Worm (Caenorhabditis elegans) whole organism, midembryonic: ENCODE data around the gene nlp-71.

Source experiments
- T22C8.4 ChIP-seq: fragments of 200-800 bp; sonication (Bioruptor generic); IDR thresholded peaks from 2 replicates; pipeline ENCODE4 v1.3.6; 2022; ENCODE audit warnings: missing genetic modification characterization, missing compliant biosample characterization
- cog-1 ChIP-seq: sonication (generic microtip); optimal IDR thresholded peaks from 2 replicates; lab custom pipeline; 2016; ENCODE audit warnings: missing genetic modification characterization, missing compliant biosample characterization
- flt-1 ChIP-seq: fragments of 200-800 bp; sonication (Bioruptor generic); IDR thresholded peaks from 2 replicates; pipeline ENCODE4 v1.3.6; 2022; ENCODE audit warnings: missing genetic modification characterization, missing compliant biosample characterization
- klf-2 ChIP-seq: fragments of 200-800 bp; sonication (Bioruptor generic); conservative IDR thresholded peaks from 2 replicates; pipeline ENCODE4 v1.3.6; 2022; ENCODE audit warnings: missing genetic modification reagents, missing genetic modification characterization, missing compliant biosample characterization
- med-1 ChIP-seq: sonication (generic microtip); optimal IDR thresholded peaks from 2 replicates; lab custom pipeline; 2017; ENCODE audit warnings: missing genetic modification characterization, mild to moderate bottlenecking, missing compliant biosample characterization, antibody characterized with exemption, missing genetic modification reagents; ENCODE audit not compliant: insufficient read depth
- ref-1 ChIP-seq: fragments of 200-800 bp; sonication (Bioruptor generic); conservative IDR thresholded peaks from 2 replicates; pipeline ENCODE4 v1.3.6; 2022; ENCODE audit warnings: missing genetic modification reagents, missing genetic modification characterization, missing compliant biosample characterization
- tab-1 ChIP-seq: fragments of 200-800 bp; sonication (Bioruptor generic); IDR thresholded peaks from 2 replicates; pipeline ENCODE4 v1.3.6; 2022; ENCODE audit warnings: missing genetic modification characterization, missing compliant biosample characterization
- ztf-23 ChIP-seq: fragments of 200-800 bp; sonication (Bioruptor generic); IDR thresholded peaks from 2 replicates; pipeline ENCODE4 v1.3.6; 2022; ENCODE audit warnings: missing genetic modification reagents, missing genetic modification characterization, missing compliant biosample characterization
- ztf-29 ChIP-seq: fragments of 200-800 bp; sonication (Bioruptor generic); IDR thresholded peaks from 2 replicates; pipeline ENCODE4 v1.3.6; 2022; ENCODE audit warnings: missing genetic modification reagents, missing genetic modification characterization, missing compliant biosample characterization

Gene nlp-71

DNA sequence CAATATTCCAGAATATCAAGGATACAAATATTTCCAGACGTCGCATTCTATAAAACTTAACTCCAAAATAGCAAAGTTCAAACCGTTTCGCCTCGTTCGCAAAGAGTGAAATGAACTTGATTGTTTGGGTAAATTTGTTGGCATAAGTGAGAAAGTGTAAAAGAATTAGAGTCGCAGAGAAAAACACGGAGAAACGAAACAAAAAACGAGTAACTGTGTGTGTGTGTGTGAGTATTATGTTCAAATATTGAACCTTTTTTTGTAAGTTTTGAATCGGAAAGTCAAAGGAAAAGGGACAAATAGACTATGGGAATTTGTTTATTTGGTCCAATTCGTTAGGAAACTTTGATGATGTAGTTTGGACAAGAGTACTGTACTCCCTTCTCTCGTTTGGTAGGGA is 18.2 kb upstream of the nlp-71 start, which contains the start of gene acp-7:
TSS of gene acp-7 (minus strand) at position 101 of the 400 bp plus-strand sequence.
- TF ChIP-seq tab-1 (GFP tag; lab: Robert Waterston, UW), result no peak
- TF ChIP-seq klf-2 (GFP tag; lab: Robert Waterston, UW), result no peak
- no peak for TF ChIP-seq cog-1 (tag; lab: Kevin White, UChicago)
- TF ChIP-seq ztf-23 (GFP tag; lab: Robert Waterston, UW), result no peak
- TF ChIP-seq med-1 (GFP tag; lab: Kevin White, UChicago), result no peak
- TF ChIP-seq ref-1 (GFP tag; lab: Robert Waterston, UW), result no peak
- no peak for TF ChIP-seq ztf-29 (GFP tag; lab: Robert Waterston, UW)
- TF ChIP-seq flt-1 (GFP tag; lab: Robert Waterston, UW), result no peak
- no peak for TF ChIP-seq T22C8.4 (GFP tag; lab: Robert Waterston, UW)

DNA sequence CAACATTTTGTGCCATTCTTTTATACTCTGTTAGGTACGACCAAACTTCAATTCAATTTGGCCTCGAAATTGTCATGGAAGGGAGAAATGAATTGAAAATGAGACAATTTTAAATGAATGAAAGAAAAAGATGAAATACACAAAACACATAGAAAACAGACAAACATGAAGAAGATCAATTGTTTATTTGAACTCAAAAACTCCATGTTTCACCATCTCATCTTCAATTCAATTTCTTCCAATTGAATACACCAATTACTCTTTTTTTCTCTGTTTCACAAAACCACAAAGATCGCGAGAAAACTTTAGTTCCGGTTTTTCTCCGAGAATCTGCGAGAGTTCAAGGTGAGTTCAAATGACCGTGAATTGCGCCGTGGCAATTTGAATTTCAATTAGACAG is 13.8 kb upstream of the nlp-71 start:
- TF ChIP-seq ztf-29 (GFP tag; lab: Robert Waterston, UW) (no peak), klf-2 (GFP tag; lab: Robert Waterston, UW) (no peak), T22C8.4 (GFP tag; lab: Robert Waterston, UW) (no peak), ztf-23 (GFP tag; lab: Robert Waterston, UW) (no peak), tab-1 (GFP tag; lab: Robert Waterston, UW) (no peak), med-1 (GFP tag; lab: Kevin White, UChicago) (no peak), flt-1 (GFP tag; lab: Robert Waterston, UW) (no peak), cog-1 (tag; lab: Kevin White, UChicago) (no peak), ref-1 (GFP tag; lab: Robert Waterston, UW) (no peak)

DNA sequence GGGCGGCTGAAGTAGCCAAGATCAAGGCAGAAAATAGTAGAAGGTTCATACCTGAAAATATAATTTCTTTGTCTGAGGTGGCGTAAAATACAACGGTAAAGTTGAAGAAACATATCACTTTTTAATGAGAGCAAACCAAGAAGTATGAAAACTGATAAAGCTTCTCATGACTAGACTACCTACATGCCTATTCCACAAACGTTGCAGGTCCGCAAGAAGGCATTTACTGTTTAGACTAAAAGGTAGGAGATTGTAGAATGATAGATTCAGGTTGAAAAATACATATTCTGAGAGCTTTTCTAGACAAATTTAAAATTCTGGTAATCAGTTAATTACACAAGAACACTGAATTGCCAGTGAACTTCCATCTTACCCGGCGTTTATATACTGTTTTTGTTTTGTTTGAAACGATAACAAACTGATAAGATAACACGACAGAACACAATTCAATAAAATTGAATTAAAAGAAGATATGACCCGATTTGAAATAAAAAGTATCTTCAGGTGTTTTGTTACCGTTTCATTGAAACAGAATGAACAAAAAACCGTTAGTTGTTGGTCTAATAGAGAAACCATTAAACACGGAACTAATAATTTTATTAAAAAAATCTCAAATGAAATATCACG is 12.8 kb upstream of the nlp-71 start, which contains the start of gene acp-6:
TSS of gene acp-6 (minus strand) at position 51 of the 627 bp plus-strand sequence.
- TF ChIP-seq med-1 (GFP tag; lab: Kevin White, UChicago) (no peak), T22C8.4 (GFP tag; lab: Robert Waterston, UW) (no peak)

DNA sequence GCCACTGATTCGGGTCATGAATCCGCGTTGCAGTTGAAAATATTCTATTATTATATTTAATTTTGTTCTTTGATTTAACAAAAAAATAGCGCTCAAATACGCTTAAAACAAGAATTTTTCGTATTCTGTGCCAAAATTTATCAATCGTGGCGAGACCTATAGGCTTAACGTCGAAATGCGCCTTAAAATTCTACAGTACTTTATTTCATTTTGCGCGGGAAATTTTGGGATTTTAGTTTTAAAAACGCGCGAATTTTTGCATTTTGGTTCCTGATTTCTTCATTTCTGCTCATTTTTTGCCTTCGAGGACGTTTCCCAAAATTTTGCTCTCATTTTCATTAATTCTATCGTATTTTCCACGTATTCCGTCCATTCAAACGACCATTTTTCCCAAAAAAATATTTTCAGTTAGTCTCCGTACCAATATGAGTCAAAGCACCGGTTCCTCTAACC is 7.8 kb upstream of the nlp-71 start, which contains the start of gene puf-11:
TSS of gene puf-11 (plus strand) at position 403 of the 453 bp plus-strand sequence.
- TF ChIP-seq ref-1 (GFP tag; lab: Robert Waterston, UW), result no peak
- no peak for TF ChIP-seq cog-1 (tag; lab: Kevin White, UChicago)
- no peak for TF ChIP-seq ztf-29 (GFP tag; lab: Robert Waterston, UW)
- no peak for TF ChIP-seq med-1 (GFP tag; lab: Kevin White, UChicago)
- TF ChIP-seq ztf-23 (GFP tag; lab: Robert Waterston, UW), result no peak
- TF ChIP-seq klf-2 (GFP tag; lab: Robert Waterston, UW), result no peak
- TF ChIP-seq flt-1 (GFP tag; lab: Robert Waterston, UW), result no peak
- no peak for TF ChIP-seq T22C8.4 (GFP tag; lab: Robert Waterston, UW)

DNA sequence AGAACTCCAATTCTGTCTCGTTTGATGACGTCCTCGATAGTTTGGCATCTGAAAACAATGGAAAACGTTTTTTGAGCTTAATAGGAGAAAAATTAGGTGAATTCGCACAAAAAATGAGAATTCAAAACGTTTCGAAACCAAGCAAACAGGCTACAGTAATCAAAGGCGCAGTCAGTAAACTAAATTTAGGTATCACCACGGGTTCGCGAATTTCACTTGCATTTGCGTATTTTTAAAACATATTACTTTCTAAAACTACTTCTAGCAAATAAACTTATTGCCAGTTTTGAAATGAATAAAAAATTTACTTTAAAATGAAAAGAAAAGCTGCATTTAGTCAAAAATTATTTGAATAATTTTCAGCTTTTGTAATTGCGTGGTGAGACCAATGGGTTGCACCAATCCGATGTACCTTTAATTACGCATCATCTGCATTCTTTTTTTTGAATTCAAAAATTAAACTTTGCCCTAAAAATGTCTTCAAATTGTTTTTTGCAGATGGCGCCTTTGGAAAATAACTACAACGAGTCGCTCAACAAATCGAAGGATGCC is 5.7 kb upstream of the nlp-71 start, which contains the start of the genes Y73B6BL.23 and htp-2:
TSS of gene Y73B6BL.23 (minus strand) at position 51 of the 552 bp plus-strand sequence.
TSS of gene htp-2 (plus strand) at position 492 of the 552 bp plus-strand sequence.
- TF ChIP-seq flt-1 (GFP tag; lab: Robert Waterston, UW) (no peak), tab-1 (GFP tag; lab: Robert Waterston, UW) (no peak), ztf-23 (GFP tag; lab: Robert Waterston, UW) (no peak), ztf-29 (GFP tag; lab: Robert Waterston, UW) (no peak), ref-1 (GFP tag; lab: Robert Waterston, UW) (no peak), klf-2 (GFP tag; lab: Robert Waterston, UW) (no peak), T22C8.4 (GFP tag; lab: Robert Waterston, UW) (no peak), cog-1 (tag; lab: Kevin White, UChicago) (no peak), med-1 (GFP tag; lab: Kevin White, UChicago) (no peak)

DNA sequence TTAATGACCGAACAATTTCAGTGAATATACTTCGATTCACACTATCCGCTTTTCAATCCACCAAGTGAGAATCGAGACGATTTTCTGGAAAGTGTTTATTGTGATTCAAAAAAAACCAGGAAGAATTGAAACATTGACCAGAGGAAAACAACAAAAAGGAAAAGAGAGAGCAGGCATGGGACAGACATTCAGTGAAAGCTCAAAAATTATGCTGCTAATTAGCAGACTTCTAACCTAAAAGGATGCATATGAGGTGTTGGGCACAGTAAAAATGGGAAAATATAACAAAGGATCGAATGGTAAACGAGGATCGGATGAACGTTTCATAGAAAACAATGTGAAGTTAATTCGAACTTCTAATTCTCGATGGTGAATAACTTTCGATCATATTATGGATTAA is 4.2 kb upstream of the nlp-71 start:
- TF ChIP-seq ztf-29 (GFP tag; lab: Robert Waterston, UW) (no peak), ztf-23 (GFP tag; lab: Robert Waterston, UW) (no peak), ref-1 (GFP tag; lab: Robert Waterston, UW) (no peak)

DNA sequence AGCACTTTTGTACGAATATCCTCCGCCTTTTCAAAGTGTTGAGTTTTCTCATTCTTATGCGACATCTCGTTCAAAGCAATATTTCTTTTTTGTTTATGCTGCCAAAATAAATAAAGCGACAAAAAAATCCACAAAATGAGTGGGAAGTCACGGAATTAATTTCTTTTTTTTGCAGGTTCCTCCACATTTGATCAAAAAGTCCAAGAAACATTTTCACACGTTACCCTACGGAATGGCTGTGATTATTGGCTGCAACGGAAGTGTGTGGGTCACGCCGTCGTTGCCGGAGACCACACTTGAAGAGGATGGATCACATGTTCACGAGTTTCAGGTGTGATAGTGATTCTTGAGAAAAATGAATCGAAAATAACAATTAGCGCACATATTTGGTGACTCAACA is 3.2 kb upstream of the nlp-71 start, which contains the start of gene Y73B6BL.22:
TSS of gene Y73B6BL.22 (minus strand) at position 101 of the 400 bp plus-strand sequence.
- TF ChIP-seq ztf-23 (GFP tag; lab: Robert Waterston, UW) (no peak), med-1 (GFP tag; lab: Kevin White, UChicago) (no peak), T22C8.4 (GFP tag; lab: Robert Waterston, UW) (no peak), tab-1 (GFP tag; lab: Robert Waterston, UW) (no peak), klf-2 (GFP tag; lab: Robert Waterston, UW) (no peak), cog-1 (tag; lab: Kevin White, UChicago) (no peak), ref-1 (GFP tag; lab: Robert Waterston, UW) (no peak), flt-1 (GFP tag; lab: Robert Waterston, UW) (no peak), ztf-29 (GFP tag; lab: Robert Waterston, UW) (no peak)

DNA sequence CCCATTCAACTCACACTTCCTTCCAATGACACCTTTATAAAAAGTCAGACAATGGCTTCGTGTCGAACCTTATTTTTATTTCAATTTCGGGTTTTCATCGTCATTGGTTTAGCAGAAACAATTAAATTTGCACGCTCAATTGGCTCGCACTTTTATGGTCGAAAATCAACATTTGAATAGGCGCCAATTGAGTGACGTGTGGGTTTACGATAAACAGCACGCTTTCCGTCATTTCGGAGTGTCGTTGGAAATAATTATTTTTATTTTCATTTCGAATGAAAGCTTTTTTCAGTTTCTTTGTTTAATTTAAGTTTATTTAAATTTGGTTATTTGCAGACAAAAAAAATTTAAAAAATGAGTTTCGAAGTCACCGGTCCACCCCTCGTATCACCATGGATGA is 1.8 kb upstream of the nlp-71 start, which contains the start of gene exos-2:
TSS of gene exos-2 (plus strand) at position 330 of the 400 bp plus-strand sequence.
- no peak for TF ChIP-seq flt-1 (GFP tag; lab: Robert Waterston, UW)
- TF ChIP-seq cog-1 (tag; lab: Kevin White, UChicago), result peak; percentile 6

DNA sequence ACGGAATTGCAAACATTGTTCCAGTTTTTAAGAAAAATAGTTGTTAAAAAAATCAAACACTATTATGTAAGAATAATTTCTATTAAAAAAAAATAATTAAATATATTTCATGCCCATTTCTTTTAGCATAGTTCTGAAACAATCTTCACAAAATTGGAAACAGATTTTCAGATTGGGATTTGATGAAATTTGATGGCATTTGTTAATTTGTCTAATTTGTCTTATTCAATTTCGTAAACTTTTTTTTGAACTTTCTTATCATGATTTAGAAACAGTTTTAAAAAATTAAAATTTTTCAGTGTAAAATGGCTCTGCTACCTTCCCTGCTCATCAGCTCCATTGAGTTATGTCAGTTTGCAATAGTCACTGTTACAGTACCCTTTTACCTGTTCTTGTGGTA is 8.5 kb downstream of the nlp-71 start, which contains the start of gene srv-13:
TSS of gene srv-13 (plus strand) at position 301 of the 400 bp plus-strand sequence.
- TF ChIP-seq tab-1 (GFP tag; lab: Robert Waterston, UW), result no peak
- no peak for TF ChIP-seq ztf-23 (GFP tag; lab: Robert Waterston, UW)
- no peak for TF ChIP-seq ref-1 (GFP tag; lab: Robert Waterston, UW)
